ENCODE assay signal across 1 fruit fly cellular context in genomic region chr2L:1651053-1651452, dm6.
TF ChIP-seq lines count a peak whose summit lies in the region.

TSS of gene chinmo (plus strand) at chr2L:1651258.

TF ChIP-seq in whole organism, embryonic, 481 proteins besides CTCF, POLR2A, EP300 and RAD21 (continued from another document):
- TF ChIP-seq Bgb (GFP tag; IDR thresholded peaks at IDR 0.05; lab: Robert Waterston, UW; ENCODE audit: partially characterized antibody) (peak; percentile 54; the same call in 1 of the 2 replicates), CG2678 (tag; optimal IDR thresholded peaks at IDR 0.05; lab: Kevin White, UChicago) (no peak), CG42726 (GFP tag; IDR thresholded peaks at IDR 0.05; lab: Robert Waterston, UW; ENCODE audit: partially characterized antibody) (peak; percentile 73), Ets65A (GFP tag; lab: Kevin White, UChicago) (no peak), eyg (GFP tag; optimal IDR thresholded peaks at IDR 0.05; lab: Kevin White, UChicago) (no peak), CG10654 (GFP tag; optimal IDR thresholded peaks at IDR 0.05; lab: Kevin White, UChicago) (no peak), CG10147 (GFP tag; optimal IDR thresholded peaks at IDR 0.05; lab: Kevin White, UChicago) (peak; percentile 17), cg (GFP tag; optimal IDR thresholded peaks at IDR 0.05; lab: Kevin White, UChicago) (peak; percentile 53), CG14441 (GFP tag; IDR thresholded peaks at IDR 0.05; lab: Robert Waterston, UW) (no peak), CG10267 (tag; optimal IDR thresholded peaks at IDR 0.05; lab: Kevin White, UChicago) (no peak), trh (GFP tag; optimal IDR thresholded peaks at IDR 0.05; lab: Kevin White, UChicago) (no peak), CG15479 (GFP tag; optimal IDR thresholded peaks at IDR 0.05; lab: Kevin White, UChicago) (no peak), Antp (GFP tag; optimal IDR thresholded peaks at IDR 0.05; lab: Kevin White, UChicago) (no peak), cato (GFP tag; optimal IDR thresholded peaks at IDR 0.05; lab: Kevin White, UChicago; ENCODE audit: borderline replicate concordance) (no peak), CG9609 (GFP tag; optimal IDR thresholded peaks at IDR 0.05; lab: Kevin White, UChicago) (no peak), CG9932 (GFP tag; IDR thresholded peaks at IDR 0.05; lab: Robert Waterston, UW) (no peak), Nf-YA (GFP tag; IDR thresholded peaks at IDR 0.05; lab: Robert Waterston, UW) (0 out of 2 replicates have a peak, but pooled peaks have one; percentile 22), Abd-B (GFP tag; optimal IDR thresholded peaks at IDR 0.05; lab: Kevin White, UChicago) (no peak), Drgx (GFP tag; IDR thresholded peaks at IDR 0.05; lab: Robert Waterston, UW) (no peak), Rfx (GFP tag; IDR thresholded peaks at IDR 0.05; lab: Robert Waterston, UW) (peak; percentile 40; the same call in 1 of the 2 replicates), h (optimal IDR thresholded peaks at IDR 0.05; lab: Kevin White, UChicago) (no peak), cad (GFP tag; optimal IDR thresholded peaks at IDR 0.05; lab: Kevin White, UChicago) (no peak), CG8388 (GFP tag; optimal IDR thresholded peaks at IDR 0.05; lab: Kevin White, UChicago) (no peak), HHEX (GFP tag; optimal IDR thresholded peaks at IDR 0.05; lab: Kevin White, UChicago) (no peak), Poxn (GFP tag; IDR thresholded peaks at IDR 0.05; lab: Robert Waterston, UW) (no peak), maf-S (GFP tag; optimal IDR thresholded peaks at IDR 0.05; lab: Kevin White, UChicago) (no peak), CG7745 (tag; optimal IDR thresholded peaks at IDR 0.05; lab: Kevin White, UChicago) (no peak), Bteb2 (GFP tag; optimal IDR thresholded peaks at IDR 0.05; lab: Kevin White, UChicago) (no peak), NfI (GFP tag; optimal IDR thresholded peaks at IDR 0.05; lab: Kevin White, UChicago) (peak; percentile 13), mirr (GFP tag; optimal IDR thresholded peaks at IDR 0.05; lab: Kevin White, UChicago) (peak; percentile 21), dmrt11E (tag; optimal IDR thresholded peaks at IDR 0.05; lab: Kevin White, UChicago) (no peak), tio (GFP tag; optimal IDR thresholded peaks at IDR 0.05; lab: Kevin White, UChicago) (no peak), HmgD (GFP tag; optimal IDR thresholded peaks at IDR 0.05; lab: Kevin White, UChicago) (peak; percentile 28), ttk (GFP tag; IDR thresholded peaks at IDR 0.05; lab: Robert Waterston, UW) (no peak), CG6272 (GFP tag; IDR thresholded peaks at IDR 0.05; lab: Robert Waterston, UW) (no peak), tgo (GFP tag; IDR thresholded peaks at IDR 0.05; lab: Robert Waterston, UW) (no peak), kay (GFP tag; optimal IDR thresholded peaks at IDR 0.05; lab: Kevin White, UChicago) (no peak), GATAe (GFP tag; conservative IDR thresholded peaks at IDR 0.05; lab: Robert Waterston, UW) (no peak), tx (GFP tag; optimal IDR thresholded peaks at IDR 0.05; lab: Kevin White, UChicago) (no peak), CG1832 (GFP tag; optimal IDR thresholded peaks at IDR 0.05; lab: Kevin White, UChicago) (peak; percentile 2), sob (GFP tag; IDR thresholded peaks at IDR 0.05; lab: Robert Waterston, UW) (0 out of 2 replicates have a peak, but pooled peaks have one; percentile 39), CG12299 (tag; optimal IDR thresholded peaks at IDR 0.05; lab: Kevin White, UChicago) (no peak), Pdp1 (GFP tag; optimal IDR thresholded peaks at IDR 0.05; lab: Kevin White, UChicago) (no peak), shn (GFP tag; optimal IDR thresholded peaks at IDR 0.05; lab: Kevin White, UChicago) (no peak), otp (GFP tag; IDR thresholded peaks at IDR 0.05; lab: Robert Waterston, UW) (peak; percentile 62; the same call in 1 of the 3 replicates), CG7987 (GFP tag; optimal IDR thresholded peaks at IDR 0.05; lab: Kevin White, UChicago) (no peak)
